Worm (Caenorhabditis elegans): ENCODE data around the gene F25B3.4.

DNA sequence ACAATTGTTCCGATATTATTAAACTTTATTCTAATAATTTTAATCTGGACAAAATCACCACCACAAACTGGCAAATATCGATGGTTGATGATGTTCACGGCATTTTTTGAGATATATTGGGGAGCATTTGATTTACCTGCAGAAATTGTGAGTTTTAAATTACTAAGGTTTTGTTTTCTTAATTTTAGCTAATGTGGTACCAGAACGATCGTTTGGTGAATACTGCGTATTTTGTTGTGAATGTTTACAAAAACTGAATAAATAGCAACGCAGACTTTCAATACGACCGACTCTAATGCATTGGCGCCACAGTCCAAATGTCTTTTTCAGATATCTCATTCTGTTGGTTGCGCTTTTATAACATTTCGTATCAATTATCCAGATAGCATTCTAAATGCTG, 46.9 kb downstream of the F25B3.4 start:
- TF ChIP-seq aly-2 (tag; optimal IDR thresholded peaks at IDR 0.05) (no peak), unc-62 (GFP tag; optimal IDR thresholded peaks at IDR 0.05) (no peak)
